Fruit fly (Drosophila melanogaster): ENCODE data around the gene CG42590.
A peak's percentile ranks its signal among the peaks of the same experiment; 100 is the strongest.

The CG42590 gene

DNA sequence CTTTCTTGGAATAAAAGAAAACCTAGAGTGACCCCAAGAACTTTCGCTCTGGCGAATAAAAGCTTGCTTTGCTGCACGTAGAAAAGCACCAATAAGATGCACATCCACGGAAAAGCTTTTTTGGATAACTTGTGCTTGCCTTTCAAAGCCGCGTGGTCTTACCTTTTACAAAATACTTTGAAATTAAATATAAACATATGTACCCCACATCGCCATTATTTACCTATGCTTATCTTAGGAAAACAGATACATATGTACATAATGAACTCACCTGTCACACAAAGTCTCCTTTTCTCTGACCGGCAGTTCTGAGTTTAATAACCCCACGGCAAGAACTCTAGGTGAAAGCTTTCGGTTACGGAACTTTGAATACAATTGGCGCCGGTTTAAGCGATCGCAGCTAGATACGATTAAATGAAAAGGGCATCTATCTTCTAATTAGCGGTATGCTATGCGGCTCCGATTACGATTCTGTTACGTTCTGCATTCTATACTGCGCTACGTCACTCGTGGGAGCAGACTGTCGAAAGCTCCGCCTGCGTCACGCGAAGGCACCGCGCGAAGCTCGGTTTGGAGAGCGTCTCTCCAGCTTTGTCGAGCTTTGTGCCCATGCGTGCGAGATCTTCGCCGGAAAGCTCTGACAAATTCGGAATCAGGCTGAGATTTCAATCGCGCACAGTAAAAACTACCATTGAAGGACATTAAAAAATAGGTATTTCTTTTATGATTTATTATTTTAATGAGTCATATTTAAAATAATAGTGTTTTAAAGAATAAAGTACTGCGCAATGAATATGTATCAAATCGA, 10.7 kb downstream of the CG42590 start, which contains the start of gene bip1 (continued):
- TF ChIP-seq CG12744 (GFP tag; optimal IDR thresholded peaks at IDR 0.05) (no peak), gsb (GFP tag; IDR thresholded peaks at IDR 0.05) (no peak), lilli (GFP tag; optimal IDR thresholded peaks at IDR 0.05) (no peak), CG7745 (tag; optimal IDR thresholded peaks at IDR 0.05) (peak; percentile 68), lov (optimal IDR thresholded peaks at IDR 0.05) (no peak), lov (GFP tag; IDR thresholded peaks at IDR 0.05) (no peak), Hr78 (GFP tag; optimal IDR thresholded peaks at IDR 0.05) (peak in 1 of 2 experiments; percentile 63), CG30431 (GFP tag; optimal IDR thresholded peaks at IDR 0.05) (no peak), CG10565 (GFP tag; optimal IDR thresholded peaks at IDR 0.05) (no peak), CG2116 (GFP tag; optimal IDR thresholded peaks at IDR 0.05) (no peak), CG15514 (GFP tag; optimal IDR thresholded peaks at IDR 0.05) (no peak), corto (GFP tag; optimal IDR thresholded peaks at IDR 0.05) (no peak), lmd (GFP tag; IDR thresholded peaks at IDR 0.05) (no peak), CG13287 (GFP tag; IDR thresholded peaks at IDR 0.05; ENCODE audit: partially characterized antibody) (peak; percentile 37; the same call in 1 of the 2 replicates), gem (tag; optimal IDR thresholded peaks at IDR 0.05) (peak; percentile 30), zfh1 (GFP tag; IDR thresholded peaks at IDR 0.05) (0 out of 3 replicates have a peak, but pooled peaks have one; percentile 20), fd64A (GFP tag; optimal IDR thresholded peaks at IDR 0.05) (peak; percentile 56), CG6689 (GFP tag; IDR thresholded peaks at IDR 0.05) (no peak), sug (tag; optimal IDR thresholded peaks at IDR 0.05) (peak; percentile 41), CG14441 (GFP tag; IDR thresholded peaks at IDR 0.05) (no peak), CG14014 (GFP tag; IDR thresholded peaks at IDR 0.05) (peak; percentile 15; the same call in 1 of the 2 replicates), CG16813 (GFP tag; IDR thresholded peaks at IDR 0.05; ENCODE audit: partially characterized antibody) (no peak), az2 (GFP tag; optimal IDR thresholded peaks at IDR 0.05) (no peak), ATbp (GFP tag; optimal IDR thresholded peaks at IDR 0.05) (peak; percentile 60), CG17568 (GFP tag; optimal IDR thresholded peaks at IDR 0.05) (peak; percentile 60), CG10959 (GFP tag; IDR thresholded peaks at IDR 0.05) (no peak), Camta (GFP tag; optimal IDR thresholded peaks at IDR 0.05) (no peak), shn (GFP tag; optimal IDR thresholded peaks at IDR 0.05) (no peak), CG6683 (GFP tag; optimal IDR thresholded peaks at IDR 0.05) (no peak), lbe (GFP tag; optimal IDR thresholded peaks at IDR 0.05) (peak; percentile 26), CG17359 (tag; optimal IDR thresholded peaks at IDR 0.05) (peak; percentile 44), aop (GFP tag; IDR thresholded peaks at IDR 0.05) (no peak), CG6765 (GFP tag; optimal IDR thresholded peaks at IDR 0.05) (peak; percentile 56), B-H1 (GFP tag; IDR thresholded peaks at IDR 0.05) (no peak), Hr51 (GFP tag; optimal IDR thresholded peaks at IDR 0.05) (peak in 1 of 2 experiments; percentile 36), NC2α (GFP tag; optimal IDR thresholded peaks at IDR 0.05) (no peak), CG18764 (GFP tag; optimal IDR thresholded peaks at IDR 0.05) (no peak), CG5180 (GFP tag; optimal IDR thresholded peaks at IDR 0.05) (no peak), jumu (GFP tag; optimal IDR thresholded peaks at IDR 0.05) (no peak), bowl (GFP tag; IDR thresholded peaks at IDR 0.05) (no peak), CG18599 (GFP tag; optimal IDR thresholded peaks at IDR 0.05) (peak; percentile 44), Ptx1 (GFP tag; IDR thresholded peaks at IDR 0.05) (no peak), sens (GFP tag) (peak; percentile 81), Atf3 (GFP tag; optimal IDR thresholded peaks at IDR 0.05) (no peak), CG34376 (GFP tag; optimal IDR thresholded peaks at IDR 0.05) (peak; percentile 28), al (GFP tag; IDR thresholded peaks at IDR 0.05) (no peak), D19A (tag; optimal IDR thresholded peaks at IDR 0.05) (peak; percentile 14), MTF-1 (GFP tag; optimal IDR thresholded peaks at IDR 0.05; ENCODE audit: borderline replicate concordance) (peak; percentile 30), CG3407 (GFP tag; optimal IDR thresholded peaks at IDR 0.05) (peak; percentile 25)

All from whole organism, embryonic.